Worm (Caenorhabditis elegans) whole organism, late embryonic: ENCODE results near the gene F48E3.9.

Experiments
- C08G9.2 ChIP-seq: sonication (generic microtip); optimal IDR thresholded peaks from 2 replicates; lab custom pipeline; 2016; ENCODE audit warnings: mild to moderate bottlenecking, missing genetic modification characterization, moderate library complexity, missing compliant biosample characterization
- C38D4.7 ChIP-seq: fragments of 200-800 bp; sonication (Bioruptor generic); optimal IDR thresholded peaks from 2 replicates; lab custom pipeline; 2018; ENCODE audit warnings: mild to moderate bottlenecking, missing genetic modification characterization, moderate library complexity, missing compliant biosample characterization
- F13H6.1 ChIP-seq: sonication (generic microtip); optimal IDR thresholded peaks from 2 replicates; lab custom pipeline; 2016; ENCODE audit warnings: missing genetic modification characterization, missing compliant biosample characterization
- K02D7.2 ChIP-seq: sonication (generic microtip); optimal IDR thresholded peaks from 2 replicates; lab custom pipeline; 2017; ENCODE audit warnings: mild to moderate bottlenecking, missing genetic modification characterization, missing compliant biosample characterization
- K09A11.1 ChIP-seq: sonication (generic microtip); optimal IDR thresholded peaks from 2 replicates; lab custom pipeline; 2017; ENCODE audit warnings: antibody characterized with exemption, mild to moderate bottlenecking, missing genetic modification characterization, missing compliant biosample characterization; ENCODE audit not compliant: insufficient read depth
- T23F11.4 ChIP-seq: fragments of 200-800 bp; sonication (Bioruptor generic); optimal IDR thresholded peaks from 2 replicates; lab custom pipeline; 2018; ENCODE audit warnings: mild to moderate bottlenecking, missing genetic modification characterization, missing compliant biosample characterization
- Y22D7AL.16 ChIP-seq: sonication (generic microtip); optimal IDR thresholded peaks from 2 replicates; lab custom pipeline; 2016; ENCODE audit warnings: missing genetic modification characterization, missing compliant biosample characterization
- ahr-1 ChIP-seq: sonication (generic microtip); optimal IDR thresholded peaks from 2 replicates; lab custom pipeline; 2016; ENCODE audit warnings: missing genetic modification characterization, missing compliant biosample characterization
- ceh-18 ChIP-seq: sonication (generic microtip); optimal IDR thresholded peaks from 2 replicates; lab custom pipeline; 2016; ENCODE audit warnings: missing genetic modification characterization, missing compliant biosample characterization
- ceh-19 ChIP-seq: fragments of 200-800 bp; sonication (Bioruptor generic); optimal IDR thresholded peaks from 2 replicates; lab custom pipeline; 2018; ENCODE audit warnings: mild to moderate bottlenecking, missing genetic modification characterization, missing compliant biosample characterization
- ceh-30 ChIP-seq: fragments of 150-350 bp; optimal IDR thresholded peaks from 2 replicates; lab custom pipeline; 2014; ENCODE audit warnings: missing biosample characterization, missing genetic modification characterization
- ceh-31 ChIP-seq: sonication (generic microtip); optimal IDR thresholded peaks from 2 replicates; lab custom pipeline; 2016; ENCODE audit warnings: missing genetic modification characterization, missing compliant biosample characterization
- ceh-34 ChIP-seq: sonication (generic microtip); optimal IDR thresholded peaks from 2 replicates; lab custom pipeline; 2016; ENCODE audit warnings: mild to moderate bottlenecking, missing genetic modification characterization, missing compliant biosample characterization
- ceh-6 ChIP-seq: fragments of 200-800 bp; sonication (Bioruptor generic); optimal IDR thresholded peaks from 2 replicates; lab custom pipeline; 2018; ENCODE audit warnings: mild to moderate bottlenecking, missing genetic modification characterization, missing compliant biosample characterization
- che-1 ChIP-seq: sonication (generic microtip); optimal IDR thresholded peaks from 2 replicates; lab custom pipeline; 2016; ENCODE audit warnings: mild to moderate bottlenecking, missing genetic modification characterization, missing compliant biosample characterization
- dmd-4 ChIP-seq: sonication (generic microtip); optimal IDR thresholded peaks from 2 replicates; lab custom pipeline; 2016; ENCODE audit warnings: borderline replicate concordance, missing genetic modification characterization, missing compliant biosample characterization
- dve-1 ChIP-seq: sonication (generic microtip); optimal IDR thresholded peaks from 2 replicates; lab custom pipeline; 2017; ENCODE audit warnings: antibody characterized with exemption, mild to moderate bottlenecking, missing genetic modification characterization, missing compliant biosample characterization
- elt-4 ChIP-seq: sonication (generic microtip); optimal IDR thresholded peaks from 2 replicates; lab custom pipeline; 2016; ENCODE audit warnings: missing genetic modification characterization, missing compliant biosample characterization
- eyg-1 ChIP-seq: sonication (generic microtip); optimal IDR thresholded peaks from 2 replicates; lab custom pipeline; 2016; ENCODE audit warnings: missing genotype, missing genetic modification characterization, missing compliant biosample characterization
- fkh-6 ChIP-seq: sonication (generic microtip); optimal IDR thresholded peaks from 2 replicates; lab custom pipeline; 2016; ENCODE audit warnings: missing genetic modification characterization, missing compliant biosample characterization
- hlh-13 ChIP-seq: fragments of 200-800 bp; sonication (Bioruptor generic); optimal IDR thresholded peaks from 2 replicates; lab custom pipeline; 2018; ENCODE audit warnings: mild to moderate bottlenecking, missing genetic modification characterization, missing compliant biosample characterization
- hlh-6 ChIP-seq: sonication (generic microtip); optimal IDR thresholded peaks from 2 replicates; lab custom pipeline; 2016; ENCODE audit warnings: missing genotype, missing genetic modification characterization, missing compliant biosample characterization
- lim-6 ChIP-seq: sonication (generic microtip); optimal IDR thresholded peaks from 2 replicates; lab custom pipeline; 2016; ENCODE audit warnings: missing genetic modification characterization, missing compliant biosample characterization
- nfya-1 ChIP-seq: sonication (generic microtip); optimal IDR thresholded peaks from 2 replicates; lab custom pipeline; 2017; ENCODE audit warnings: missing genetic modification characterization, mild to moderate bottlenecking, missing compliant biosample characterization, antibody characterized with exemption, moderate library complexity
- nhr-11 ChIP-seq: fragments of 150-350 bp; optimal IDR thresholded peaks from 2 replicates; lab custom pipeline; 2014; ENCODE audit warnings: missing biosample characterization, missing genetic modification characterization
- nhr-232 ChIP-seq: sonication (generic microtip); optimal IDR thresholded peaks from 2 replicates; lab custom pipeline; 2016; ENCODE audit warnings: missing genetic modification characterization, missing compliant biosample characterization
- npax-4 ChIP-seq: sonication (generic microtip); optimal IDR thresholded peaks from 2 replicates; lab custom pipeline; 2016; ENCODE audit warnings: missing genetic modification characterization, missing compliant biosample characterization
- pag-3 ChIP-seq: sonication (generic microtip); optimal IDR thresholded peaks from 2 replicates; lab custom pipeline; 2016; ENCODE audit warnings: missing compliant biosample characterization, missing genetic modification characterization, borderline replicate concordance
- pat-9 ChIP-seq: fragments of 200-800 bp; sonication (Bioruptor generic); optimal IDR thresholded peaks from 2 replicates; lab custom pipeline; 2018; ENCODE audit warnings: mild to moderate bottlenecking, missing genetic modification characterization, moderate library complexity, missing compliant biosample characterization
- ref-2 ChIP-seq: sonication (generic microtip); optimal IDR thresholded peaks from 2 replicates; lab custom pipeline; 2016; ENCODE audit warnings: missing genetic modification characterization, missing compliant biosample characterization
- rnt-1 ChIP-seq: sonication (generic microtip); optimal IDR thresholded peaks from 2 replicates; lab custom pipeline; 2016; ENCODE audit warnings: missing genetic modification characterization, missing compliant biosample characterization
- sox-2 ChIP-seq: fragments of 200-800 bp; sonication (Bioruptor generic); IDR thresholded peaks from 2 replicates; pipeline ENCODE4 v1.3.6; 2022; ENCODE audit warnings: missing genetic modification reagents, missing genetic modification characterization, missing compliant biosample characterization
- tbx-2 ChIP-seq: sonication (generic microtip); optimal IDR thresholded peaks from 2 replicates; lab custom pipeline; 2016; ENCODE audit warnings: missing genetic modification characterization, missing compliant biosample characterization
- ttx-3 ChIP-seq: sonication (generic microtip); optimal IDR thresholded peaks from 2 replicates; lab custom pipeline; 2016; ENCODE audit warnings: missing genetic modification reagents, missing genetic modification characterization, missing compliant biosample characterization
- unc-42 ChIP-seq: sonication (generic microtip); optimal IDR thresholded peaks from 2 replicates; lab custom pipeline; 2016; ENCODE audit warnings: missing genotype, missing genetic modification characterization, missing compliant biosample characterization

F48E3.9 gene

ce11 chrX:7455960-7456359 lies 24.9 kb upstream of the F48E3.9 start:
- TF ChIP-seq ref-2 (tag; lab: Kevin White, UChicago), result peak; percentile 87
- TF ChIP-seq pat-9 (tag; lab: Kevin White, UChicago), result no peak
- TF ChIP-seq npax-4 (tag; lab: Kevin White, UChicago), result no peak
- no peak for TF ChIP-seq ceh-18 (tag; lab: Kevin White, UChicago)
- no peak for TF ChIP-seq hlh-13 (GFP tag; lab: Kevin White, UChicago)
- peak; percentile 47 for TF ChIP-seq ceh-31 (tag; lab: Kevin White, UChicago)
- no peak for TF ChIP-seq ceh-19
- peak; percentile 0 for TF ChIP-seq T23F11.4 (GFP tag; lab: Kevin White, UChicago)
- TF ChIP-seq Y22D7AL.16 (tag; lab: Kevin White, UChicago), result no peak
- peak; percentile 30; the same call in 1 of the 2 replicates for TF ChIP-seq sox-2 (GFP tag; lab: Robert Waterston, UW)
- TF ChIP-seq che-1 (tag; lab: Kevin White, UChicago), result no peak

DNA sequence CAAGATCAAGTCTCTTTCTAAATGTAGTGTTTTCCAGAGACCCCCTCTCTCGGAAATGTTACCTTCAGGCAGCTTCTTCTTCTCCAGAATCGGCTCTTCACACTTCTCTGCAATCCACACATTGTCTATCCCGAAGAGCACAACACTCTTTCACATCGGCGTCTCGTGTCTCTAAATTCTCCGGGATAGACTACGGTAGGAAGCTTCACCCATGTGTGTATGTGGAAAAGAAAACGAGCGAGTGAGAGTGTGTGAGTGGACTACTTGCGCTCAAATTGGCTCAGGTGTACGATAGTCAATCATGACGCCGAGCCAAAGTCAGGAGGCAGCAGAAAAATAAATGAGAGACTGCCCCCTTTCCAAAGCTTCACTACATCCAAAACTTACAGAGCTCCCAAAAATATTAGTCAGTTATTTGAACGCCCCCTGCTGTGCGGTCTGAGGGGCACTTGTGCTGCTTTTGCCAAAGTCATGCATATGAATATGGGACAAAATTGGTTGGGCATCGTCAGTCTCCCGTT lies 23.6 kb upstream of the F48E3.9 start:
- TF ChIP-seq K09A11.1 (tag; lab: Kevin White, UChicago) (no peak), ref-2 (tag; lab: Kevin White, UChicago) (peak; percentile 48), ceh-18 (tag; lab: Kevin White, UChicago) (no peak), eyg-1 (tag; lab: Kevin White, UChicago) (no peak), sox-2 (GFP tag; lab: Robert Waterston, UW) (no peak), F13H6.1 (tag; lab: Kevin White, UChicago) (no peak), unc-42 (tag; lab: Kevin White, UChicago) (no peak), ahr-1 (no peak), ceh-31 (tag; lab: Kevin White, UChicago) (peak; percentile 41), lim-6 (tag; lab: Kevin White, UChicago) (no peak), K02D7.2 (tag; lab: Kevin White, UChicago) (no peak), pag-3 (tag; lab: Kevin White, UChicago) (no peak), elt-4 (tag; lab: Kevin White, UChicago) (no peak), ceh-30 (tag; lab: Kevin White, UChicago) (no peak), nhr-232 (tag; lab: Kevin White, UChicago) (no peak), C38D4.7 (GFP tag; lab: Kevin White, UChicago) (peak; percentile 3), T23F11.4 (GFP tag; lab: Kevin White, UChicago) (no peak), ceh-6 (GFP tag; lab: Kevin White, UChicago) (no peak), nhr-11 (tag; lab: Kevin White, UChicago) (no peak)

- no peak for TF ChIP-seq C08G9.2 (tag; lab: Kevin White, UChicago)
- TF ChIP-seq ceh-34 (tag; lab: Kevin White, UChicago), result peak; percentile 2
- peak; percentile 67 for TF ChIP-seq ceh-31 (tag; lab: Kevin White, UChicago)
- TF ChIP-seq ref-2 (tag; lab: Kevin White, UChicago), result peak; percentile 47
- no peak for TF ChIP-seq ceh-18 (tag; lab: Kevin White, UChicago)
- TF ChIP-seq nfya-1 (tag; lab: Kevin White, UChicago), result peak; percentile 93
- TF ChIP-seq hlh-6 (tag; lab: Kevin White, UChicago), result peak; percentile 19
- TF ChIP-seq tbx-2 (tag; lab: Kevin White, UChicago), result no peak
Observed at ce11 chrX:7460516-7460915, 20.3 kb upstream of the F48E3.9 start.

DNA sequence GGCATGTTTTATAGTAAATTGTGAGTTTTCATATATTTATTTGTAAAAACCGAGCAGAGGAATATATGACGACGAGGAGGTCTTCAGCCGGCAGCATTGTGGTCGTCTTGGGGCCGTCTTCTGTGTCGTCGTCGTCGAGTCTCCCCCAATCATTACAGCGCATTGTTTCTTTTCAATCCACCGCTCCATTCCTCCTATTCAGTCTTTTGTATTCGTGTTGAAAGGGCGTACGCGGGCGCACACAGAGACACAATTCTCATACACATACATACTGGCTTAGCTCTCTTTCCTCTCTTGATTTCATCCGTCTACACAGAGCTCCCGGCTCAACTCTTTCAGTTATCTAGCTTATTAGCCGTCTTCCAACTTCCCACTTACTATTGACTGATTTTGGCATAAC lies 17.2 kb upstream of the F48E3.9 start, which contains the start of gene sox-2:
TSS of gene sox-2 (minus strand) at position 100 of the 400 bp plus-strand sequence.
- TF ChIP-seq ref-2 (tag; lab: Kevin White, UChicago), result peak; percentile 4
- no peak for TF ChIP-seq C08G9.2 (tag; lab: Kevin White, UChicago)
- TF ChIP-seq fkh-6 (tag; lab: Kevin White, UChicago), result no peak
- TF ChIP-seq rnt-1 (tag; lab: Kevin White, UChicago), result no peak
- TF ChIP-seq dmd-4 (tag; lab: Kevin White, UChicago), result no peak
- no peak for TF ChIP-seq dve-1 (tag; lab: Kevin White, UChicago)
- no peak for TF ChIP-seq hlh-6 (tag; lab: Kevin White, UChicago)
- peak; percentile 51 for TF ChIP-seq ceh-31 (tag; lab: Kevin White, UChicago)
- TF ChIP-seq sox-2 (GFP tag; lab: Robert Waterston, UW), result peak; percentile 69
- no peak for TF ChIP-seq ttx-3
- TF ChIP-seq, all 69 proteins: peak for 3
